Worm (Caenorhabditis elegans) whole organism, L4 larva: Measurements from ENCODE around the gene sru-15.

Experiments
- R02D3.7 ChIP-seq: fragments of 150-350 bp; sonication (generic microtip); optimal IDR thresholded peaks from 3 replicates; lab custom pipeline; 2014; ENCODE audit warnings: missing biosample characterization, missing genetic modification characterization
- ces-1 ChIP-seq: fragments of 150-350 bp; sonication (generic microtip); optimal IDR thresholded peaks from 4 replicates; lab custom pipeline; 2014; ENCODE audit warnings: missing biosample characterization, missing genetic modification reagents, missing genetic modification characterization
- egl-27 ChIP-seq: sonication (generic microtip); optimal IDR thresholded peaks from 3 replicates; lab custom pipeline; 2017; ENCODE audit warnings: missing biosample characterization, missing genetic modification reagents, missing genetic modification characterization
- lin-15B ChIP-seq: fragments of 150-350 bp; sonication (generic microtip); optimal IDR thresholded peaks from 3 replicates; lab custom pipeline; 2014; ENCODE audit warnings: missing biosample characterization, missing genetic modification characterization
- lin-39 ChIP-seq: fragments of 150-350 bp; optimal IDR thresholded peaks from 2 replicates; lab custom pipeline; 2014; ENCODE audit warnings: missing biosample characterization, missing genetic modification reagents, missing genetic modification characterization
- mdl-1 ChIP-seq, 2 experiments: fragments of 150-350 bp in 1 of 2; sonication (generic microtip) in 1 of 2; optimal IDR thresholded peaks; 2 replicates each; lab custom pipeline; 2014 to 2017; ENCODE audit warnings: missing biosample characterization in 2 of 2, missing genetic modification characterization in 2 of 2
- nhr-6 ChIP-seq: fragments of 150-350 bp; optimal IDR thresholded peaks from 2 replicates; lab custom pipeline; 2014; ENCODE audit warnings: missing biosample characterization, missing genetic modification characterization

DNA sequence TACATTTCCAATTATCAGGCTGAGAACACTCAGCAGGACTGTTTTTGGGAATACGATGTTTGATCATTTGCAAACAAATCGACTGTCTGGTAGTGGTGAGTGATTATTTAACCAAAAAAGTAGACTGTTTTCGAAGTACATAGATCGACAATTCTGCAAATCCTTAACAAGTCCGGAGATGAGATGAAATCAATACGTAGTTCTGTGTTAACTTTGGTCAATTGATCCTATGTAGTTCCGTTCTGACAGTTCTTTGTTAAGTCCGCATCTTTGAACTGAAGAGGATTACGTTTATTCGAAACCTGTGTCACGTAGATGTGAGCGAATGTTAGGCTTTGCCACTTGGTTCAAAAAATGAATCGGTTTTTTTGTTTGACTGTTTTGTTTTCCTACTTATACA, 44.4 kb upstream of the sru-15 start, which contains the start of gene clec-199:
- TF ChIP-seq lin-15B (no peak), lin-39 (tag; lab: Kevin White, UChicago) (no peak), nhr-6 (tag; lab: Kevin White, UChicago) (no peak), R02D3.7 (tag; lab: Kevin White, UChicago) (no peak), ces-1 (GFP tag; lab: Kevin White, UChicago) (no peak), mdl-1 (tag; optimal IDR thresholded peaks at IDR 0.05; lab: Kevin White, UChicago) (no peak), egl-27 (tag; lab: Kevin White, UChicago) (no peak)
